Worm (Caenorhabditis elegans): ENCODE measurements around the gene Y47C4A.1.
A peak's percentile ranks its signal among the peaks of the same experiment; 100 is the strongest.

DNA sequence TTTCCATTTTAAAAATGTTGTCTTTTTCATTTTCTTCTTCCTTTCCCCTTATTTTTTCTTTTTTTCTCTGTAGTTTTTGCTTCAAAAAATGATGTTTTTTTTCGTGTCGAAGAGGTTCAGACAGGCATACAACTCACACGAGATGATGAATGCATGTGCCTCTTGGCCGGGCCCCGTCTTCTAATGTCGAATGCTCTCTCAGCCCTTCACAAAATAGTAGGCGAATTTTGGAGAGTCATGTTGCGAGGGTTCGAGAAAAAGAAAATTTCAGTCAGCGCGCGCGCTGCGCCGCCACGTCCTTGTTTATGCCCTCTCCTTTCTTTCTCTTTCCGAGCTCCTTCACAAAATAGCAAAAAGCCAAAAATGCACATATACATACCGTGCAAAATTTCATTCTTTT is 38.0 kb upstream of the Y47C4A.1 start:
- TF ChIP-seq W03F9.2 (tag; optimal IDR thresholded peaks at IDR 0.05) (peak; percentile 45), him-1 (tag; optimal IDR thresholded peaks at IDR 0.05) (peak; percentile 43)

All from whole organism, L4/young adult.